Fruit fly (Drosophila melanogaster) whole organism, embryonic: ENCODE data around the gene RpS28-like.

Experiments used
- Abd-B ChIP-seq: fragments of 200-800 bp; sonication (Bioruptor generic); optimal IDR thresholded peaks from 2 replicates; lab custom pipeline; 2018; ENCODE audit warnings: missing biosample characterization, mild to moderate bottlenecking, missing genetic modification characterization, moderate library complexity
- Asciz ChIP-seq: fragments of 200-800 bp; sonication (Bioruptor generic); optimal IDR thresholded peaks from 2 replicates; lab custom pipeline; 2017; ENCODE audit warnings: missing biosample characterization, mild to moderate bottlenecking, missing genetic modification characterization, missing genetic modification reagents
- B-H2 ChIP-seq: fragments of 200-800 bp; sonication (Bioruptor generic); optimal IDR thresholded peaks from 2 replicates; lab custom pipeline; 2018; ENCODE audit warnings: missing biosample characterization, mild to moderate bottlenecking, missing genetic modification characterization
- C15 ChIP-seq: fragments of 200-800 bp; sonication (Bioruptor generic); IDR thresholded peaks from 3 replicates; pipeline ENCODE4 v1.3.6; 2022; ENCODE audit warnings: missing biosample characterization, missing genetic modification characterization
- CG10147 ChIP-seq: fragments of 200-800 bp; sonication (Bioruptor generic); optimal IDR thresholded peaks from 2 replicates; lab custom pipeline; 2019; ENCODE audit warnings: missing biosample characterization, mild to moderate bottlenecking, missing genetic modification characterization, moderate library complexity
- CG1233 ChIP-seq: fragments of 200-800 bp; sonication (Bioruptor generic); optimal IDR thresholded peaks from 4 replicates; lab custom pipeline; 2018; ENCODE audit warnings: missing biosample characterization, mild to moderate bottlenecking, missing genetic modification characterization
- CG12744 ChIP-seq: fragments of 200-800 bp; sonication (Bioruptor generic); optimal IDR thresholded peaks from 2 replicates; lab custom pipeline; 2016; ENCODE audit warnings: missing biosample characterization, missing genetic modification characterization
- CG14965 ChIP-seq: fragments of 200-800 bp; sonication (Bioruptor generic); optimal IDR thresholded peaks from 2 replicates; lab custom pipeline; 2016; ENCODE audit warnings: missing biosample characterization, missing genetic modification characterization, borderline replicate concordance
- CG1529 ChIP-seq: fragments of 200-800 bp; sonication (Bioruptor generic); optimal IDR thresholded peaks from 3 replicates; lab custom pipeline; 2018; ENCODE audit warnings: missing biosample characterization, missing genetic modification characterization
- CG15479 ChIP-seq: fragments of 200-800 bp; sonication (Bioruptor generic); optimal IDR thresholded peaks from 3 replicates; lab custom pipeline; 2019; ENCODE audit warnings: missing biosample characterization, mild to moderate bottlenecking, missing genetic modification characterization, moderate library complexity
- CG15696 ChIP-seq: fragments of 200-800 bp; sonication (Bioruptor generic); optimal IDR thresholded peaks from 2 replicates; lab custom pipeline; 2019; ENCODE audit warnings: missing biosample characterization, mild to moderate bottlenecking, missing genetic modification characterization, moderate library complexity
- CG17385 ChIP-seq: fragments of 200-800 bp; sonication (Bioruptor generic); optimal IDR thresholded peaks from 3 replicates; lab custom pipeline; 2018; ENCODE audit warnings: missing biosample characterization, mild to moderate bottlenecking, missing genetic modification characterization
- CG31365 ChIP-seq: fragments of 200-800 bp; sonication (Bioruptor generic); optimal IDR thresholded peaks from 2 replicates; lab custom pipeline; 2018; ENCODE audit warnings: missing biosample characterization, mild to moderate bottlenecking, missing genetic modification characterization
- CG5953 ChIP-seq: fragments of 200-800 bp; sonication (Bioruptor generic); IDR thresholded peaks from 2 replicates; pipeline ENCODE4 v1.3.6; 2022; ENCODE audit warnings: missing biosample characterization, missing genetic modification characterization
- CG6765 ChIP-seq: fragments of 200-800 bp; sonication (Bioruptor generic); optimal IDR thresholded peaks from 3 replicates; lab custom pipeline; 2017; ENCODE audit warnings: missing biosample characterization, mild to moderate bottlenecking, missing genetic modification characterization
- CG6813 ChIP-seq: fragments of 200-800 bp; sonication (Bioruptor generic); optimal IDR thresholded peaks from 2 replicates; lab custom pipeline; 2017; ENCODE audit warnings: missing biosample characterization, missing genetic modification characterization, mild to moderate bottlenecking, moderate library complexity, missing genetic modification reagents
- CG7786 ChIP-seq: fragments of 200-800 bp; sonication (Bioruptor generic); optimal IDR thresholded peaks from 2 replicates; lab custom pipeline; 2016; ENCODE audit warnings: missing biosample characterization, missing genetic modification characterization
- CG7963 ChIP-seq: fragments of 200-800 bp; sonication (Bioruptor generic); IDR thresholded peaks from 3 replicates; pipeline ENCODE4 v1.3.6; 2022; ENCODE audit warnings: missing biosample characterization, missing genetic modification characterization; ENCODE audit not compliant: partially characterized antibody
- CG9215 ChIP-seq: fragments of 200-800 bp; sonication (Bioruptor generic); IDR thresholded peaks from 2 replicates; pipeline ENCODE4 v1.3.6; 2022; ENCODE audit warnings: missing biosample characterization, missing genetic modification characterization
- Doc2 ChIP-seq: fragments of 200-800 bp; sonication (Bioruptor generic); IDR thresholded peaks from 2 replicates; pipeline ENCODE4 v1.3.6; 2022; ENCODE audit warnings: missing biosample characterization, missing genetic modification characterization
- Hand ChIP-seq: fragments of 200-800 bp; sonication (Bioruptor generic); optimal IDR thresholded peaks from 2 replicates; lab custom pipeline; 2017; ENCODE audit warnings: mild to moderate bottlenecking, missing biosample characterization, missing genetic modification reagents, missing genetic modification characterization
- Hey ChIP-seq: fragments of 200-800 bp; sonication (Bioruptor generic); optimal IDR thresholded peaks from 3 replicates; lab custom pipeline; 2018; ENCODE audit warnings: missing biosample characterization, mild to moderate bottlenecking, missing genetic modification characterization
- NC2α ChIP-seq: fragments of 200-800 bp; sonication (Bioruptor generic); optimal IDR thresholded peaks from 2 replicates; lab custom pipeline; 2016; ENCODE audit warnings: missing biosample characterization, missing genetic modification characterization
- Neu2 ChIP-seq: fragments of 200-800 bp; sonication (Bioruptor generic); optimal IDR thresholded peaks from 3 replicates; lab custom pipeline; 2016; ENCODE audit warnings: missing biosample characterization, missing genetic modification characterization, borderline replicate concordance
- Rfx ChIP-seq: fragments of 200-800 bp; sonication (Bioruptor generic); IDR thresholded peaks from 2 replicates; pipeline ENCODE4 v1.3.6; 2022; ENCODE audit warnings: missing biosample characterization, missing genetic modification characterization
- Scr ChIP-seq: fragments of 200-800 bp; sonication (Bioruptor generic); IDR thresholded peaks from 2 replicates; pipeline ENCODE4 v1.3.6; 2022; ENCODE audit warnings: missing biosample characterization, missing genetic modification characterization; ENCODE audit not compliant: partially characterized antibody
- Spps ChIP-seq: fragments of 200-800 bp; sonication (Bioruptor generic); optimal IDR thresholded peaks from 2 replicates; lab custom pipeline; 2018; ENCODE audit warnings: missing biosample characterization, mild to moderate bottlenecking, missing genetic modification characterization
- Ssrp ChIP-seq: fragments of 200-800 bp; sonication (Bioruptor generic); optimal IDR thresholded peaks from 2 replicates; lab custom pipeline; 2018; ENCODE audit warnings: missing biosample characterization, mild to moderate bottlenecking, missing genetic modification characterization, moderate library complexity
- Taf1 ChIP-seq: fragments of 200-800 bp; sonication (Bioruptor generic); IDR thresholded peaks from 2 replicates; pipeline ENCODE4 v1.3.6; 2022; ENCODE audit warnings: missing biosample characterization, missing genetic modification characterization
- bsh ChIP-seq, 2 experiments: fragments of 200-800 bp; sonication (Bioruptor generic); optimal IDR thresholded peaks; 2 replicates each; lab custom pipeline; 2017 to 2018; ENCODE audit warnings: mild to moderate bottlenecking in 2 of 2, missing biosample characterization in 2 of 2, missing genetic modification characterization in 2 of 2, moderate library complexity in 1 of 2
- cato ChIP-seq: fragments of 200-800 bp; sonication (Bioruptor generic); optimal IDR thresholded peaks from 2 replicates; lab custom pipeline; 2016; ENCODE audit warnings: missing biosample characterization, missing genetic modification characterization, borderline replicate concordance
- cwo ChIP-seq: fragments of 200-800 bp; sonication (Bioruptor generic); optimal IDR thresholded peaks from 3 replicates; lab custom pipeline; 2017; ENCODE audit warnings: missing biosample characterization, missing genetic modification characterization, mild to moderate bottlenecking, moderate library complexity, missing genetic modification reagents
- danr ChIP-seq: fragments of 200-800 bp; sonication (Bioruptor generic); IDR thresholded peaks from 2 replicates; pipeline ENCODE4 v1.3.6; 2022; ENCODE audit warnings: missing biosample characterization, missing genetic modification characterization
- dmrt11E ChIP-seq: fragments of 200-800 bp; sonication (Bioruptor generic); optimal IDR thresholded peaks from 3 replicates; lab custom pipeline; 2018; ENCODE audit warnings: missing biosample characterization, mild to moderate bottlenecking, missing genetic modification characterization, moderate library complexity
- fd64A ChIP-seq: fragments of 200-800 bp; sonication (Bioruptor generic); optimal IDR thresholded peaks from 3 replicates; lab custom pipeline; 2018; ENCODE audit warnings: missing biosample characterization, mild to moderate bottlenecking, missing genetic modification characterization
- gsb-n ChIP-seq: fragments of 200-800 bp; sonication (Bioruptor generic); optimal IDR thresholded peaks from 3 replicates; lab custom pipeline; 2018; ENCODE audit warnings: missing biosample characterization, mild to moderate bottlenecking, missing genetic modification characterization
- jing ChIP-seq: fragments of 200-800 bp; sonication (Bioruptor generic); optimal IDR thresholded peaks from 2 replicates; lab custom pipeline; 2018; ENCODE audit warnings: missing biosample characterization, mild to moderate bottlenecking, missing genetic modification characterization
- kah ChIP-seq: fragments of 200-800 bp; sonication (Bioruptor generic); optimal IDR thresholded peaks from 2 replicates; lab custom pipeline; 2018; ENCODE audit warnings: missing biosample characterization, mild to moderate bottlenecking, missing genetic modification characterization
- kni ChIP-seq: fragments of 200-800 bp; sonication (Bioruptor generic); optimal IDR thresholded peaks from 3 replicates; lab custom pipeline; 2017; ENCODE audit warnings: mild to moderate bottlenecking, missing biosample characterization, missing genetic modification reagents, missing genetic modification characterization
- lab ChIP-seq: fragments of 200-800 bp; sonication (Bioruptor generic); optimal IDR thresholded peaks from 3 replicates; lab custom pipeline; 2017; ENCODE audit warnings: missing biosample characterization, missing genetic modification characterization, mild to moderate bottlenecking, moderate library complexity, missing genetic modification reagents
- otp ChIP-seq: fragments of 200-800 bp; sonication (Bioruptor generic); IDR thresholded peaks from 3 replicates; pipeline ENCODE4, ENCODE4 v1.3.6; 2022; ENCODE audit warnings: missing biosample characterization, missing genetic modification characterization
- peb ChIP-seq: fragments of 200-800 bp; sonication (Bioruptor generic); IDR thresholded peaks from 2 replicates; pipeline ENCODE4 v1.3.6; 2022; ENCODE audit warnings: missing biosample characterization, missing genetic modification characterization
- scrt ChIP-seq: fragments of 200-800 bp; sonication (Bioruptor generic); optimal IDR thresholded peaks from 2 replicates; lab custom pipeline; 2018; ENCODE audit warnings: missing biosample characterization, mild to moderate bottlenecking, missing genetic modification characterization, moderate library complexity
- slbo ChIP-seq: fragments of 200-800 bp; sonication (Bioruptor generic); IDR thresholded peaks from 2 replicates; pipeline ENCODE4 v1.3.6; 2022; ENCODE audit warnings: missing biosample characterization, missing genetic modification characterization
- toy ChIP-seq: fragments of 200-800 bp; sonication (Bioruptor generic); IDR thresholded peaks from 2 replicates; pipeline ENCODE4 v1.3.6; 2022; ENCODE audit warnings: missing biosample characterization, missing genetic modification characterization
- usp ChIP-seq: fragments of >200 bp; optimal IDR thresholded peaks from 2 replicates; lab custom pipeline; 2017; ENCODE audit warnings: missing biosample characterization, missing genetic modification characterization
- zen ChIP-seq: fragments of 200-800 bp; sonication (Bioruptor generic); optimal IDR thresholded peaks from 3 replicates; lab custom pipeline; 2018; ENCODE audit warnings: missing biosample characterization, mild to moderate bottlenecking, missing genetic modification characterization, moderate library complexity
- zfh2 ChIP-seq: fragments of 200-800 bp; sonication (Bioruptor generic); optimal IDR thresholded peaks from 2 replicates; lab custom pipeline; 2016; ENCODE audit warnings: missing biosample characterization, missing genetic modification characterization

The RpS28-like gene

dm6 chr2L:9449257-9449972 is 12.8 kb downstream of the RpS28-like start:
- TF ChIP-seq C15 (GFP tag; lab: Robert Waterston, UW) (peak; percentile 90), Spps (tag; lab: Kevin White, UChicago) (peak; percentile 92), cwo (GFP tag; lab: Kevin White, UChicago) (peak; percentile 91), toy (GFP tag; lab: Robert Waterston, UW) (peak; percentile 91), lab (GFP tag; lab: Kevin White, UChicago) (peak; percentile 96), Asciz (GFP tag; lab: Kevin White, UChicago) (peak; percentile 92), kni (GFP tag; lab: Kevin White, UChicago) (peak; percentile 94), usp (no peak), CG12744 (peak; percentile 74), slbo (peak; percentile 95), otp (GFP tag; lab: Robert Waterston, UW) (peak; percentile 90), CG15696 (tag; lab: Kevin White, UChicago) (peak; percentile 98), zen (tag; lab: Kevin White, UChicago) (peak; percentile 96), Hey (tag; lab: Kevin White, UChicago) (peak; percentile 72), scrt (GFP tag; lab: Kevin White, UChicago) (peak; percentile 88), Ssrp (tag; lab: Kevin White, UChicago) (peak; percentile 99), jing (GFP tag; lab: Kevin White, UChicago) (peak; percentile 96), Abd-B (peak; percentile 97), CG9215 (GFP tag; lab: Robert Waterston, UW) (peak; percentile 96), bsh (GFP tag; optimal IDR thresholded peaks at IDR 0.05; lab: Kevin White, UChicago) (peak; percentile 89 to 94), Doc2 (no peak; the same call in 1 of the 2 replicates), kah (peak; percentile 80), CG15479 (GFP tag; lab: Kevin White, UChicago) (peak; percentile 87), CG31365 (peak; percentile 62), CG7786 (GFP tag; lab: Kevin White, UChicago) (peak; percentile 85), Taf1 (GFP tag; lab: Robert Waterston, UW) (peak; percentile 92), Neu2 (GFP tag; lab: Kevin White, UChicago) (no peak), CG10147 (GFP tag; lab: Kevin White, UChicago) (peak; percentile 91), CG7963 (GFP tag; lab: Robert Waterston, UW) (no peak), fd64A (GFP tag; lab: Kevin White, UChicago) (peak; percentile 83), CG1233 (GFP tag; lab: Kevin White, UChicago) (peak; percentile 95), gsb-n (peak; percentile 94), CG6765 (GFP tag; lab: Kevin White, UChicago) (peak; percentile 84), NC2α (GFP tag; lab: Kevin White, UChicago) (peak; percentile 59), danr (peak; percentile 93), Scr (GFP tag; lab: Robert Waterston, UW) (peak; percentile 32; the same call in 1 of the 2 replicates), CG17385 (GFP tag; lab: Kevin White, UChicago) (peak; percentile 90), dmrt11E (tag; lab: Kevin White, UChicago) (peak; percentile 99), B-H2 (GFP tag; lab: Kevin White, UChicago) (peak; percentile 91), CG1529 (peak; percentile 93), Rfx (GFP tag; lab: Robert Waterston, UW) (peak; percentile 96), cato (GFP tag; lab: Kevin White, UChicago) (peak; percentile 89), CG5953 (GFP tag; lab: Robert Waterston, UW) (peak; percentile 87), Hand (peak; percentile 89), peb (peak; percentile 94), CG6813 (GFP tag; lab: Kevin White, UChicago) (peak; percentile 92), CG14965 (GFP tag; lab: Kevin White, UChicago) (no peak), zfh2 (GFP tag; lab: Kevin White, UChicago) (peak; percentile 83)
